Fruit fly (Drosophila melanogaster) whole organism, prepupa: ENCODE results near the gene CanA-14F.

Experiments
- Blimp-1 ChIP-seq: fragments of 200-800 bp; sonication (Bioruptor generic); optimal IDR thresholded peaks from 3 replicates; lab custom pipeline; 2017; ENCODE audit warnings: missing biosample characterization, missing genetic modification characterization, mild to moderate bottlenecking, moderate library complexity, missing genetic modification reagents
- CG10631 ChIP-seq: fragments of 200-800 bp; sonication (Bioruptor generic); optimal IDR thresholded peaks from 2 replicates; lab custom pipeline; 2016; ENCODE audit warnings: missing biosample characterization, missing genetic modification characterization
- CG10669 ChIP-seq: fragments of 200-800 bp; sonication (Bioruptor generic); optimal IDR thresholded peaks from 3 replicates; lab custom pipeline; 2018; ENCODE audit warnings: missing biosample characterization, mild to moderate bottlenecking, missing genetic modification characterization, moderate library complexity
- CG11762 ChIP-seq: fragments of 200-800 bp; sonication (Bioruptor generic); optimal IDR thresholded peaks from 3 replicates; lab custom pipeline; 2016; ENCODE audit warnings: missing biosample characterization, missing genetic modification characterization; ENCODE audit not compliant: insufficient read depth
- CG1621 ChIP-seq: fragments of 200-800 bp; sonication (Bioruptor generic); optimal IDR thresholded peaks from 3 replicates; lab custom pipeline; 2018; ENCODE audit warnings: missing biosample characterization, mild to moderate bottlenecking, missing genetic modification characterization
- CG16779 ChIP-seq: fragments of 200-800 bp; sonication (Bioruptor generic); optimal IDR thresholded peaks from 3 replicates; lab custom pipeline; 2017; ENCODE audit warnings: missing biosample characterization, mild to moderate bottlenecking, missing genetic modification characterization
- CG6792 ChIP-seq: fragments of 200-800 bp; sonication (Bioruptor generic); optimal IDR thresholded peaks from 3 replicates; lab custom pipeline; 2016; ENCODE audit warnings: missing biosample characterization, missing genetic modification characterization
- CG8119 ChIP-seq: fragments of 200-800 bp; sonication (Bioruptor generic); IDR thresholded peaks from 3 replicates; pipeline ENCODE4 v1.3.6; 2022; ENCODE audit warnings: missing biosample characterization, missing genetic modification characterization
- Ets21C ChIP-seq: fragments of 200-800 bp; sonication (Bioruptor generic); optimal IDR thresholded peaks from 3 replicates; lab custom pipeline; 2016; ENCODE audit warnings: missing biosample characterization, missing genetic modification characterization
- Hr38 ChIP-seq: sonication (Bioruptor generic); optimal IDR thresholded peaks from 2 replicates; lab custom pipeline; 2016; ENCODE audit warnings: missing biosample characterization, missing genetic modification characterization
- Hr39 ChIP-seq: fragments of 200-800 bp; sonication (Bioruptor generic); optimal IDR thresholded peaks from 2 replicates; lab custom pipeline; 2016; ENCODE audit warnings: missing biosample characterization, missing genetic modification characterization
- Lpt ChIP-seq: fragments of 200-800 bp; sonication (Bioruptor generic); optimal IDR thresholded peaks from 3 replicates; lab custom pipeline; 2016; ENCODE audit warnings: missing biosample characterization, missing genetic modification characterization
- Sox102F ChIP-seq: fragments of 200-800 bp; sonication (Bioruptor generic); optimal IDR thresholded peaks from 2 replicates; lab custom pipeline; 2016; ENCODE audit warnings: missing biosample characterization, mild to moderate bottlenecking, missing genetic modification characterization
- Sox15 ChIP-seq: fragments of 200-800 bp; sonication (Bioruptor generic); optimal IDR thresholded peaks from 3 replicates; lab custom pipeline; 2016; ENCODE audit warnings: missing biosample characterization, missing genetic modification characterization
- eg ChIP-seq: fragments of 200-800 bp; sonication (Bioruptor generic); IDR thresholded peaks from 3 replicates; pipeline ENCODE4 v1.3.6; 2022; ENCODE audit warnings: missing biosample characterization, missing genetic modification characterization
- net ChIP-seq: fragments of 200-800 bp; sonication (Bioruptor generic); optimal IDR thresholded peaks from 3 replicates; lab custom pipeline; 2016; ENCODE audit warnings: missing biosample characterization, missing genetic modification characterization
- pdm3 ChIP-seq: fragments of 200-800 bp; sonication (Bioruptor generic); optimal IDR thresholded peaks from 3 replicates; lab custom pipeline; 2016; ENCODE audit warnings: missing biosample characterization, missing genetic modification characterization

CanA-14F gene

dm6 chrX:16527203-16527602 is 59.8 kb downstream of the CanA-14F start:
- no peak for TF ChIP-seq Lpt (GFP tag; lab: Kevin White, UChicago)
- TF ChIP-seq Sox15 (GFP tag; lab: Kevin White, UChicago) = no peak
- TF ChIP-seq Blimp-1 (GFP tag; lab: Kevin White, UChicago) = no peak
- TF ChIP-seq CG10631 (GFP tag; lab: Kevin White, UChicago) = no peak
- no peak for TF ChIP-seq CG10669 (GFP tag; lab: Kevin White, UChicago)
- TF ChIP-seq eg = no peak
- no peak for TF ChIP-seq CG6792 (GFP tag; lab: Kevin White, UChicago)
- no peak for TF ChIP-seq Hr38 (GFP tag; lab: Kevin White, UChicago)
- no peak for TF ChIP-seq CG16779 (tag; lab: Kevin White, UChicago)
- TF ChIP-seq Hr39 (GFP tag; lab: Kevin White, UChicago) = no peak
- no peak for TF ChIP-seq CG11762 (GFP tag; lab: Kevin White, UChicago)

- TF ChIP-seq Ets21C (GFP tag; lab: Kevin White, UChicago) = no peak
- TF ChIP-seq CG8119 (GFP tag; lab: Robert Waterston, UW) = no peak
- TF ChIP-seq pdm3 (GFP tag; lab: Kevin White, UChicago) = no peak
These were observed 60.8 kb downstream of the CanA-14F start for dm6 chrX:16526084-16526734.

dm6 chrX:16525315-16525714 is 61.7 kb downstream of the CanA-14F start, which contains the start of gene Cnx14D:
TSS of gene Cnx14D (minus strand) at chrX:16525415.
- TF ChIP-seq CG1621 (tag; lab: Kevin White, UChicago) = no peak
- TF ChIP-seq net (GFP tag; lab: Kevin White, UChicago) = no peak
- TF ChIP-seq Sox102F (GFP tag; lab: Kevin White, UChicago) = no peak
- no peak for TF ChIP-seq Lpt (GFP tag; lab: Kevin White, UChicago)
